Worm (Caenorhabditis elegans) whole organism, L2 larva: ENCODE measurements around the gene R01E6.2.

ENCODE experiments used
- ZK546.5 ChIP-seq: sonication (generic microtip); optimal IDR thresholded peaks from 2 replicates; lab custom pipeline; 2017; ENCODE audit warnings: missing biosample characterization, missing genetic modification characterization
- aly-2 ChIP-seq: fragments of 150-350 bp; optimal IDR thresholded peaks from 2 replicates; lab custom pipeline; 2014; ENCODE audit warnings: missing biosample characterization, missing genetic modification characterization
- blmp-1 ChIP-seq: sonication (generic microtip); optimal IDR thresholded peaks from 2 replicates; lab custom pipeline; 2017; ENCODE audit warnings: missing genetic modification characterization, mild to moderate bottlenecking, missing compliant biosample characterization, antibody characterized with exemption, moderate library complexity; ENCODE audit not compliant: insufficient read depth
- elt-3 ChIP-seq: sonication (generic microtip); optimal IDR thresholded peaks from 2 replicates; lab custom pipeline; 2017; ENCODE audit warnings: missing biosample characterization, missing genetic modification characterization
- nhr-23 ChIP-seq: fragments of 150-350 bp; optimal IDR thresholded peaks from 2 replicates; lab custom pipeline; 2014; ENCODE audit warnings: missing biosample characterization, missing genetic modification reagents, missing genetic modification characterization
- nhr-77 ChIP-seq: fragments of 150-350 bp; optimal IDR thresholded peaks from 2 replicates; lab custom pipeline; 2014; ENCODE audit warnings: missing biosample characterization, missing genetic modification characterization
- snpc-4 ChIP-seq: fragments of 150-350 bp; optimal IDR thresholded peaks from 2 replicates; lab custom pipeline; 2014; ENCODE audit warnings: missing biosample characterization, missing genetic modification characterization
- unc-39 ChIP-seq: fragments of 150-350 bp; optimal IDR thresholded peaks from 2 replicates; lab custom pipeline; 2014; ENCODE audit warnings: missing biosample characterization, missing genetic modification characterization
- unc-55 ChIP-seq: fragments of 150-350 bp; sonication (generic microtip); optimal IDR thresholded peaks from 3 replicates; lab custom pipeline; 2014; ENCODE audit warnings: missing biosample characterization, missing genetic modification reagents, missing genetic modification characterization
- unc-62 ChIP-seq: fragments of 150-350 bp; optimal IDR thresholded peaks from 2 replicates; lab custom pipeline; 2014; ENCODE audit warnings: missing biosample characterization, missing genetic modification reagents, missing genetic modification characterization
- zag-1 ChIP-seq: fragments of 150-350 bp; optimal IDR thresholded peaks from 2 replicates; lab custom pipeline; 2014; ENCODE audit warnings: missing biosample characterization, missing genetic modification characterization
- ztf-4 ChIP-seq: fragments of 150-350 bp; optimal IDR thresholded peaks from 2 replicates; lab custom pipeline; 2014; ENCODE audit warnings: missing biosample characterization, missing genetic modification characterization

DNA sequence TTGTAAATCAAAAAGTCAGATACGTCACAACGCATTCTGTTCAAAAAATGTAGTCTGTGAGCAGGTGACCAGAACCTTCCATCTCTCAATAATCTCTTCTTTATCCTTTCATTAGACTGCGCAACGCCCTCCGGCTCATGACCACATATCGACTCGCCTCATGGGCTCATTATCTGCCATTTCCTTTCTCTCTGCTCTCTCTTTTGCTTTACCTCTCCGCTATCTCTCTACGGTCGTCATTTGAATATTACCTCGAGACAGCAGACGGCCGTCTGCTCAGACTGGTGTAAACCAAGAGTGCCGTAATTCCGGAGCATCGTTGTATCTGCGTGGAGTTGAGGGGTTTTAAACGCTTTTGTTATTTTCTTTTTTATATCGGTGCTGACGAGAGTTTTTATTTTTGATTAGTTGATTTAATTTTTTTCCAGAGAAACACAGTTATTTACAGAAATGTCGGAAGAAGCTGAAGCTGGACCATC, 31.7 kb upstream of the R01E6.2 start, which contains the start of gene bra-1:
- no peak for TF ChIP-seq aly-2 (tag; lab: Kevin White, UChicago)
- TF ChIP-seq unc-55 (GFP tag; lab: Kevin White, UChicago) = peak; percentile 44
- peak; percentile 25 for TF ChIP-seq ztf-4 (tag; lab: Kevin White, UChicago)
- TF ChIP-seq blmp-1 = no peak
- no peak for TF ChIP-seq ZK546.5 (tag; lab: Kevin White, UChicago)
- no peak for TF ChIP-seq zag-1
- TF ChIP-seq unc-39 (tag; lab: Kevin White, UChicago) = no peak
- TF ChIP-seq elt-3 = no peak
- no peak for TF ChIP-seq unc-62 (GFP tag; lab: Kevin White, UChicago)
- no peak for TF ChIP-seq snpc-4 (tag; lab: Kevin White, UChicago)
- no peak for TF ChIP-seq nhr-77 (tag; lab: Kevin White, UChicago)
- no peak for TF ChIP-seq nhr-23 (tag; lab: Kevin White, UChicago)
